Worm (Caenorhabditis elegans) whole organism, L1 larva: Measurements from ENCODE around the gene str-233.

Source experiments
- aly-2 ChIP-seq: fragments of 150-350 bp; optimal IDR thresholded peaks from 2 replicates; lab custom pipeline; 2014; ENCODE audit warnings: missing biosample characterization, missing genetic modification characterization
- dpl-1 ChIP-seq, 3 experiments: fragments of 150-350 bp in 2 of 3; sonication (generic microtip) in 1 of 3; optimal IDR thresholded peaks; 2 replicates each; lab custom pipeline; 2014 to 2017; ENCODE audit warnings: missing biosample characterization in 3 of 3, missing genetic modification characterization in 3 of 3, missing genetic modification reagents in 3 of 3
- lin-13 ChIP-seq: fragments of 150-350 bp; optimal IDR thresholded peaks from 2 replicates; lab custom pipeline; 2014; ENCODE audit warnings: missing biosample characterization, missing genetic modification reagents, missing genetic modification characterization
- lsy-2 ChIP-seq, 2 experiments: fragments of 150-350 bp; optimal IDR thresholded peaks; 2 replicates each; lab custom pipeline; 2014; ENCODE audit warnings: missing biosample characterization in 2 of 2, missing genetic modification characterization in 2 of 2
- nhr-76 ChIP-seq: sonication (generic microtip); optimal IDR thresholded peaks from 2 replicates; lab custom pipeline; 2017; ENCODE audit warnings: missing biosample characterization, missing genetic modification characterization
- nhr-77 ChIP-seq: fragments of 150-350 bp; optimal IDR thresholded peaks from 2 replicates; lab custom pipeline; 2014; ENCODE audit warnings: missing biosample characterization, missing genetic modification characterization
- tbx-2 ChIP-seq: sonication (generic microtip); optimal IDR thresholded peaks from 2 replicates; lab custom pipeline; 2016; ENCODE audit warnings: missing genetic modification characterization, missing compliant biosample characterization
- unc-130 ChIP-seq: fragments of 150-350 bp; optimal IDR thresholded peaks from 2 replicates; lab custom pipeline; 2017; ENCODE audit warnings: missing biosample characterization, missing genetic modification characterization, inconsistent platforms
- ztf-11 ChIP-seq, 2 experiments: sonication (generic microtip); optimal IDR thresholded peaks; 2 replicates each; lab custom pipeline; 2016 to 2017; ENCODE audit warnings: missing genetic modification characterization in 2 of 2, missing biosample characterization in 1 of 2, missing compliant biosample characterization in 1 of 2

DNA sequence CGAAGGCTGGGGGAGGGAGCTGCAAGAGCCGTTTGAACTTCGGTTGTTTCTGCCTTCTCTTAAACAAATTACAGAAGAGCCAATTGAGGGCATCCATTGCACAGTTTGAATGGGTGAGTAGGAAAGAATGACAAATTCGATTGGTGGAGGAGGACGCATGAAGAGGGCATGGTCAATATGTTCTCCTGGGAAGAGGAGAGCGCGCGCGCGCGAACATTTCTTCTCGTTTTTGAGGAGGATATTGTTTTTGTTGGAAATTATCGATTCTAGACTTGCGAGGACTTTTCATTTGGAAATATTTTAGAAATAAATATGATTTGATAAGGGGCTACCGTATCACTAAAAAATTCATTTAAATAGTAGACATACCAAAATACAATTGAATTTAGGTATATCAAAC lies 22.1 kb upstream of the str-233 start, which contains the start of gene T10C6.7:
- no peak for TF ChIP-seq nhr-77 (tag; lab: Kevin White, UChicago)
- no peak for TF ChIP-seq ztf-11 (tag; optimal IDR thresholded peaks at IDR 0.05; lab: Kevin White, UChicago)
- TF ChIP-seq tbx-2 (tag; lab: Kevin White, UChicago), result no peak
- no peak for TF ChIP-seq lin-13
- no peak for TF ChIP-seq lsy-2 (tag; optimal IDR thresholded peaks at IDR 0.05; lab: Kevin White, UChicago)
- TF ChIP-seq nhr-76 (tag; lab: Kevin White, UChicago), result no peak
- no peak for TF ChIP-seq aly-2
- no peak for TF ChIP-seq dpl-1 (GFP tag; optimal IDR thresholded peaks at IDR 0.05; lab: Kevin White, UChicago)
- TF ChIP-seq unc-130, result no peak
